Worm (Caenorhabditis elegans): Measurements from ENCODE around the gene Y75B8A.37.

ce11 chrIII:12292465-12292864 is 22.8 kb upstream of the Y75B8A.37 start:
- no peak for TF ChIP-seq nhr-23 (tag; optimal IDR thresholded peaks at IDR 0.05)
- TF ChIP-seq unc-39 (tag; optimal IDR thresholded peaks at IDR 0.05): no peak
- no peak for TF ChIP-seq lsy-2 (tag; optimal IDR thresholded peaks at IDR 0.05)
- no peak for TF ChIP-seq elt-3 (tag; optimal IDR thresholded peaks at IDR 0.05)
- TF ChIP-seq lin-39 (tag; optimal IDR thresholded peaks at IDR 0.05): no peak
- TF ChIP-seq fos-1 (tag; optimal IDR thresholded peaks at IDR 0.05): no peak
- no peak for TF ChIP-seq nhr-12 (tag; optimal IDR thresholded peaks at IDR 0.05)
- no peak for TF ChIP-seq nhr-6 (tag; optimal IDR thresholded peaks at IDR 0.05)
- no peak for TF ChIP-seq ztf-1 (GFP tag; conservative IDR thresholded peaks at IDR 0.05)
- TF ChIP-seq egl-27 (tag; optimal IDR thresholded peaks at IDR 0.05): no peak
- no peak for TF ChIP-seq skn-1 (tag; optimal IDR thresholded peaks at IDR 0.05)
- TF ChIP-seq snpc-4 (tag; optimal IDR thresholded peaks at IDR 0.05): no peak
- TF ChIP-seq mdl-1 (tag; optimal IDR thresholded peaks at IDR 0.05): no peak
- TF ChIP-seq F13H6.1 (tag; optimal IDR thresholded peaks at IDR 0.05): no peak

Data from whole organism, L2 larva.